Fruit fly (Drosophila melanogaster): Measurements from ENCODE around the gene CG6179.

Gene CG6179

DNA sequence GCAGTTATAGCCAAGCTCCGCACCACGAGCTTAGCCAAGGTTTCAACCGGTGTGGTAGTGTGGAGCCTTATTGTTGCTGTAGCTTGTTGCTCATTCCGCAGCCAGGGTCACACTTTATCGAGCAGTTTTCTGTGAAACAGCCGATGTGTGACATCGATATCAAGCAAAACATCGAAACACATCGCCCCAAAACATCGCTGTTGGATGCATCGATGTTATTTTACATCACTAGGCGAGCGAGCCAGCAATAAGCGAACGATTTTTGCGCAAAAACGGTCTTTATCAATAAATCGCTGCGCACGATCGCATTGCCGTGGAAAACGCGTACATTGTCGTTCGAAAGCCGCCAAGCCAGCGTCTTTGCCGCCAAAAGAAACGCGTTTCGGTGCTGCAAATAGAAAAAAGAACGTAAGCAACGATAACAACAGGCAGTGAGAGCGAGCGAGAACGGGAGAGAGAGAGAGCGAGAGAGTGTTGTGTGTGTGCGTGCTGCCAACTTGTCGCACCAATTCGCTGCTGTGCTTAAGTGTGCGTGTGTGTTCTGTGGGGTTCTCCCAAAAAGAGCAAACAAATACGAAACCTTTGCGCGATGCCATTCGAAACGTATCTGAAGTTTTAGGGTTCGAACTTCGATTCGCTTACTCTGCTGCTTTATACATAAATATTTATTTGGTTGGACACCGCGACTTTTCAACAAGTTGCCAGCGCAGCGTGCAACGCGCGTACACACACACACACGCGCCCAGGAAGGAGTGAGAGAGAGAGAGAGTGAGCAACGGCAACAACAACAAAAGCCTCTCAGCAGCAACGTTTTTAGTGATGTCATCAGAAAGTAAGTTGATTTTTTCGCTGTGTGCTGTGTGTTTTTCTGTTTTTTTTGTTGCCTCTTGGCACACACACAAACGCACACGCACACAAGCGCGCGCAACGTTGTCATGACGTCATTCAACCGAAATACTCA lies 8.8 kb upstream of the CG6179 start (continued):
- TF ChIP-seq Sin3A (optimal IDR thresholded peaks at IDR 0.05) (peak; percentile 90), BEAF-32 (GFP tag; optimal IDR thresholded peaks at IDR 0.05) (peak; percentile 100), Dip3 (GFP tag; optimal IDR thresholded peaks at IDR 0.05) (peak; percentile 35), CG9727 (GFP tag; optimal IDR thresholded peaks at IDR 0.05) (no peak), tll (GFP tag; optimal IDR thresholded peaks at IDR 0.05) (peak; percentile 12 to 70), CG11398 (GFP tag; optimal IDR thresholded peaks at IDR 0.05) (peak; percentile 33), knrl (GFP tag; IDR thresholded peaks at IDR 0.05; ENCODE audit: partially characterized antibody) (peak; percentile 99), zen2 (GFP tag; IDR thresholded peaks at IDR 0.05; ENCODE audit: partially characterized antibody) (peak; percentile 96), Elba2 (GFP tag; optimal IDR thresholded peaks at IDR 0.05) (no peak), fd64A (GFP tag; optimal IDR thresholded peaks at IDR 0.05) (no peak), zfh1 (GFP tag; IDR thresholded peaks at IDR 0.05) (no peak), ewg (GFP tag; optimal IDR thresholded peaks at IDR 0.05) (no peak), CG10321 (GFP tag; IDR thresholded peaks at IDR 0.05) (no peak), CG8924 (tag; optimal IDR thresholded peaks at IDR 0.05) (no peak), CG1603 (tag; optimal IDR thresholded peaks at IDR 0.05) (peak; percentile 90), CG5245 (GFP tag; optimal IDR thresholded peaks at IDR 0.05) (no peak), CG14710 (tag; optimal IDR thresholded peaks at IDR 0.05) (peak; percentile 83), twi (tag; optimal IDR thresholded peaks at IDR 0.05) (no peak), CG14667 (GFP tag; IDR thresholded peaks at IDR 0.05) (no peak), CG10274 (GFP tag; optimal IDR thresholded peaks at IDR 0.05) (no peak), sd (tag; optimal IDR thresholded peaks at IDR 0.05) (peak; percentile 19), Myb (GFP tag; optimal IDR thresholded peaks at IDR 0.05) (peak; percentile 79), B-H2 (GFP tag; optimal IDR thresholded peaks at IDR 0.05) (peak; percentile 16), CG9609 (GFP tag; optimal IDR thresholded peaks at IDR 0.05) (peak; percentile 40), ATbp (GFP tag; optimal IDR thresholded peaks at IDR 0.05) (no peak), ash1 (GFP tag; optimal IDR thresholded peaks at IDR 0.05) (no peak), CG12071 (GFP tag; optimal IDR thresholded peaks at IDR 0.05) (no peak), stwl (tag; optimal IDR thresholded peaks at IDR 0.05) (peak; percentile 86), Mrtf (GFP tag; IDR thresholded peaks at IDR 0.05) (no peak), Med (GFP tag) (peak; percentile 89), CG13624 (GFP tag; optimal IDR thresholded peaks at IDR 0.05) (peak; percentile 43), Opbp (GFP tag; IDR thresholded peaks at IDR 0.05; ENCODE audit: partially characterized antibody) (peak; percentile 99), Camta (GFP tag; optimal IDR thresholded peaks at IDR 0.05) (no peak), Abd-B (GFP tag; optimal IDR thresholded peaks at IDR 0.05) (peak; percentile 13), CG4707 (GFP tag; optimal IDR thresholded peaks at IDR 0.05) (no peak), phol (tag; optimal IDR thresholded peaks at IDR 0.05) (peak; percentile 54), lola (GFP tag; optimal IDR thresholded peaks at IDR 0.05) (no peak), pita (GFP tag; optimal IDR thresholded peaks at IDR 0.05) (peak; percentile 87), Dad (GFP tag; optimal IDR thresholded peaks at IDR 0.05) (peak; percentile 6), CG16815 (GFP tag; optimal IDR thresholded peaks at IDR 0.05) (no peak), ems (GFP tag; optimal IDR thresholded peaks at IDR 0.05) (peak; percentile 36), CG11247 (GFP tag; IDR thresholded peaks at IDR 0.05) (0 out of 2 replicates have a peak, but pooled peaks have one; percentile 14), Gsc (GFP tag; IDR thresholded peaks at IDR 0.05) (no peak), CG1233 (GFP tag; optimal IDR thresholded peaks at IDR 0.05) (no peak), CG11456 (GFP tag; IDR thresholded peaks at IDR 0.05) (peak; percentile 72; the same call in 2 of the 3 replicates), CG12391 (tag; optimal IDR thresholded peaks at IDR 0.05) (peak; percentile 25), hbn (GFP tag; IDR thresholded peaks at IDR 0.05; ENCODE audit: partially characterized antibody) (peak; percentile 98)
